Worm (Caenorhabditis elegans): ENCODE data around the gene C17C3.6.

C17C3.6 gene

ce11 chrII:5593377-5593932 lies 43.6 kb downstream of the C17C3.6 start, which contains the start of gene cdc-14 (continued):
- TF ChIP-seq nhr-237 (tag; optimal IDR thresholded peaks at IDR 0.05) (no peak), mdl-1 (tag; optimal IDR thresholded peaks at IDR 0.05) (peak in 1 of 2 experiments; percentile 72), lin-13 (GFP tag; optimal IDR thresholded peaks at IDR 0.05) (no peak), ceh-20 (GFP tag; IDR thresholded peaks at IDR 0.05) (no peak), ztf-11 (tag; optimal IDR thresholded peaks at IDR 0.05) (no peak), Y48G9A.11 (GFP tag; IDR thresholded peaks at IDR 0.05) (no peak), nhr-111 (GFP tag; optimal IDR thresholded peaks at IDR 0.05) (no peak), ctbp-1 (GFP tag; IDR thresholded peaks at IDR 0.05) (0 out of 2 replicates have a peak, but pooled peaks have one; percentile 18), mxl-3 (GFP tag; optimal IDR thresholded peaks at IDR 0.05) (peak; percentile 81), zip-11 (GFP tag; IDR thresholded peaks at IDR 0.05) (no peak), lin-15B (tag; optimal IDR thresholded peaks at IDR 0.05) (no peak), dmd-9 (GFP tag; IDR thresholded peaks at IDR 0.05) (no peak), php-3 (GFP tag; IDR thresholded peaks at IDR 0.05) (no peak), arid-1 (GFP tag; conservative IDR thresholded peaks at IDR 0.05) (no peak), nhr-42 (GFP tag; IDR thresholded peaks at IDR 0.05) (no peak), ces-1 (GFP tag; optimal IDR thresholded peaks at IDR 0.05) (no peak), F49E8.2 (tag; optimal IDR thresholded peaks at IDR 0.05; ENCODE audit: borderline replicate concordance) (no peak), F37D6.2 (tag; optimal IDR thresholded peaks at IDR 0.05) (no peak), nhr-6 (tag; optimal IDR thresholded peaks at IDR 0.05) (peak; percentile 55), hlh-30 (tag; optimal IDR thresholded peaks at IDR 0.05; ENCODE audit: insufficient read depth) (peak; percentile 97), unc-130 (GFP tag; optimal IDR thresholded peaks at IDR 0.05) (no peak), nhr-77 (tag; optimal IDR thresholded peaks at IDR 0.05) (peak; percentile 63), nhr-48 (tag; optimal IDR thresholded peaks at IDR 0.05) (no peak), tra-1 (GFP tag; IDR thresholded peaks at IDR 0.05) (no peak), jun-1 (tag; optimal IDR thresholded peaks at IDR 0.05) (no peak), mep-1 (tag; optimal IDR thresholded peaks at IDR 0.05) (peak; percentile 82), skn-1 (tag; optimal IDR thresholded peaks at IDR 0.05) (no peak), spr-1 (tag; optimal IDR thresholded peaks at IDR 0.05) (no peak)

- TF ChIP-seq mep-1 (tag; optimal IDR thresholded peaks at IDR 0.05) (peak; percentile 25), unc-62 (GFP tag; optimal IDR thresholded peaks at IDR 0.05 in 1 of 2) (peak in 1 of 2 experiments; percentile 21), unc-62 (tag; optimal IDR thresholded peaks at IDR 0.05) (no peak), nhr-10 (tag; optimal IDR thresholded peaks at IDR 0.05) (no peak), nhr-42 (GFP tag; IDR thresholded peaks at IDR 0.05) (no peak), tra-1 (GFP tag; IDR thresholded peaks at IDR 0.05) (no peak), mdl-1 (tag; optimal IDR thresholded peaks at IDR 0.05) (peak in 1 of 2 experiments; percentile 0), hlh-30 (tag; optimal IDR thresholded peaks at IDR 0.05; ENCODE audit: insufficient read depth) (peak; percentile 43), snpc-4 (tag; optimal IDR thresholded peaks at IDR 0.05) (no peak), F26F4.8 (GFP tag; conservative IDR thresholded peaks at IDR 0.05) (no peak), T20F7.1 (GFP tag; optimal IDR thresholded peaks at IDR 0.05) (peak; percentile 25), zag-1 (tag; optimal IDR thresholded peaks at IDR 0.05) (no peak), ces-1 (GFP tag; optimal IDR thresholded peaks at IDR 0.05) (no peak), mxl-2 (GFP tag; conservative IDR thresholded peaks at IDR 0.05) (no peak), ceh-28 (tag; optimal IDR thresholded peaks at IDR 0.05) (no peak), arid-1 (GFP tag; conservative IDR thresholded peaks at IDR 0.05) (no peak), lin-13 (GFP tag; optimal IDR thresholded peaks at IDR 0.05) (peak; percentile 31), jun-1 (tag; optimal IDR thresholded peaks at IDR 0.05) (no peak), dve-1 (tag; optimal IDR thresholded peaks at IDR 0.05; ENCODE audit: insufficient read depth) (peak; percentile 54), hif-1 (tag; optimal IDR thresholded peaks at IDR 0.05) (peak in 1 of 2 experiments; percentile 82), ceh-32 (tag; optimal IDR thresholded peaks at IDR 0.05; ENCODE audit: poor library complexity) (no peak), nhr-111 (GFP tag; optimal IDR thresholded peaks at IDR 0.05) (no peak), rbr-2 (tag; optimal IDR thresholded peaks at IDR 0.05) (peak; percentile 18), ceh-44 (GFP tag; IDR thresholded peaks at IDR 0.05) (no peak), F44E2.7 (GFP tag; IDR thresholded peaks at IDR 0.05) (no peak), zip-11 (GFP tag; IDR thresholded peaks at IDR 0.05) (no peak), nhr-28 (tag; optimal IDR thresholded peaks at IDR 0.05) (peak; percentile 39), tag-97 (GFP tag; IDR thresholded peaks at IDR 0.05) (no peak), mes-2 (tag; optimal IDR thresholded peaks at IDR 0.05; ENCODE audit: poor library complexity, severe bottlenecking) (peak; percentile 77), vab-7 (GFP tag; IDR thresholded peaks at IDR 0.05) (no peak), aha-1 (tag) (no peak), unc-130 (GFP tag; optimal IDR thresholded peaks at IDR 0.05) (peak; percentile 64)
Observed at ce11 chrII:5594210-5594764, 44.4 kb downstream of the C17C3.6 start, which contains the start of gene ttc-4. TSS of gene ttc-4 (plus strand) at chrII:5594714.

All from whole organism, L4 larva.